Worm (Caenorhabditis elegans) whole organism, late embryonic: ENCODE data around the gene dhs-28.

Source experiments
- C38D4.7 ChIP-seq: fragments of 200-800 bp; sonication (Bioruptor generic); optimal IDR thresholded peaks from 2 replicates; lab custom pipeline; 2018; ENCODE audit warnings: mild to moderate bottlenecking, missing genetic modification characterization, moderate library complexity, missing compliant biosample characterization
- F13H6.1 ChIP-seq: sonication (generic microtip); optimal IDR thresholded peaks from 2 replicates; lab custom pipeline; 2016; ENCODE audit warnings: missing genetic modification characterization, missing compliant biosample characterization
- K09A11.1 ChIP-seq: sonication (generic microtip); optimal IDR thresholded peaks from 2 replicates; lab custom pipeline; 2017; ENCODE audit warnings: antibody characterized with exemption, mild to moderate bottlenecking, missing genetic modification characterization, missing compliant biosample characterization; ENCODE audit not compliant: insufficient read depth
- ahr-1 ChIP-seq: sonication (generic microtip); optimal IDR thresholded peaks from 2 replicates; lab custom pipeline; 2016; ENCODE audit warnings: missing genetic modification characterization, missing compliant biosample characterization
- ama-1 ChIP-seq: fragments of 150-350 bp; optimal IDR thresholded peaks from 2 replicates; lab custom pipeline; 2014
- ceh-18 ChIP-seq: sonication (generic microtip); optimal IDR thresholded peaks from 2 replicates; lab custom pipeline; 2016; ENCODE audit warnings: missing genetic modification characterization, missing compliant biosample characterization
- ceh-19 ChIP-seq: fragments of 200-800 bp; sonication (Bioruptor generic); optimal IDR thresholded peaks from 2 replicates; lab custom pipeline; 2018; ENCODE audit warnings: mild to moderate bottlenecking, missing genetic modification characterization, missing compliant biosample characterization
- ceh-24 ChIP-seq: sonication (generic microtip); optimal IDR thresholded peaks from 2 replicates; lab custom pipeline; 2016; ENCODE audit warnings: mild to moderate bottlenecking, missing genetic modification characterization, missing compliant biosample characterization
- ceh-31 ChIP-seq: sonication (generic microtip); optimal IDR thresholded peaks from 2 replicates; lab custom pipeline; 2016; ENCODE audit warnings: missing genetic modification characterization, missing compliant biosample characterization
- ceh-34 ChIP-seq: sonication (generic microtip); optimal IDR thresholded peaks from 2 replicates; lab custom pipeline; 2016; ENCODE audit warnings: mild to moderate bottlenecking, missing genetic modification characterization, missing compliant biosample characterization
- ceh-6 ChIP-seq: fragments of 200-800 bp; sonication (Bioruptor generic); optimal IDR thresholded peaks from 2 replicates; lab custom pipeline; 2018; ENCODE audit warnings: mild to moderate bottlenecking, missing genetic modification characterization, missing compliant biosample characterization
- ceh-9 ChIP-seq: sonication (generic microtip); optimal IDR thresholded peaks from 2 replicates; lab custom pipeline; 2016; ENCODE audit warnings: mild to moderate bottlenecking, missing genetic modification characterization, inconsistent platforms, missing compliant biosample characterization
- che-1 ChIP-seq: sonication (generic microtip); optimal IDR thresholded peaks from 2 replicates; lab custom pipeline; 2016; ENCODE audit warnings: mild to moderate bottlenecking, missing genetic modification characterization, missing compliant biosample characterization
- dmd-4 ChIP-seq: sonication (generic microtip); optimal IDR thresholded peaks from 2 replicates; lab custom pipeline; 2016; ENCODE audit warnings: borderline replicate concordance, missing genetic modification characterization, missing compliant biosample characterization
- dve-1 ChIP-seq: sonication (generic microtip); optimal IDR thresholded peaks from 2 replicates; lab custom pipeline; 2017; ENCODE audit warnings: antibody characterized with exemption, mild to moderate bottlenecking, missing genetic modification characterization, missing compliant biosample characterization
- elt-2 ChIP-seq: sonication (generic microtip); optimal IDR thresholded peaks from 2 replicates; lab custom pipeline; 2016; ENCODE audit warnings: missing genetic modification reagents, missing genetic modification characterization, missing compliant biosample characterization
- elt-4 ChIP-seq: sonication (generic microtip); optimal IDR thresholded peaks from 2 replicates; lab custom pipeline; 2016; ENCODE audit warnings: missing genetic modification characterization, missing compliant biosample characterization
- ets-4 ChIP-seq: sonication (generic microtip); optimal IDR thresholded peaks from 2 replicates; lab custom pipeline; 2016; ENCODE audit warnings: missing genetic modification characterization, missing compliant biosample characterization
- fax-1 ChIP-seq: sonication (generic microtip); optimal IDR thresholded peaks from 2 replicates; lab custom pipeline; 2016; ENCODE audit warnings: missing genotype, missing genetic modification characterization, missing compliant biosample characterization
- fkh-10 ChIP-seq: fragments of 150-350 bp; optimal IDR thresholded peaks from 2 replicates; lab custom pipeline; 2014; ENCODE audit warnings: missing biosample characterization, missing genetic modification reagents, missing genetic modification characterization
- hlh-15 ChIP-seq: sonication (generic microtip); optimal IDR thresholded peaks from 2 replicates; lab custom pipeline; 2016; ENCODE audit warnings: missing genetic modification characterization, missing compliant biosample characterization
- hlh-30 ChIP-seq: sonication (generic microtip); optimal IDR thresholded peaks from 2 replicates; lab custom pipeline; 2017; ENCODE audit warnings: antibody characterized with exemption, missing genetic modification characterization, missing compliant biosample characterization; ENCODE audit not compliant: insufficient read depth
- hlh-6 ChIP-seq: sonication (generic microtip); optimal IDR thresholded peaks from 2 replicates; lab custom pipeline; 2016; ENCODE audit warnings: missing genotype, missing genetic modification characterization, missing compliant biosample characterization
- hlh-8 ChIP-seq: sonication (generic microtip); optimal IDR thresholded peaks from 2 replicates; lab custom pipeline; 2016; ENCODE audit warnings: missing genotype, missing genetic modification characterization, missing compliant biosample characterization
- lim-6 ChIP-seq: sonication (generic microtip); optimal IDR thresholded peaks from 2 replicates; lab custom pipeline; 2016; ENCODE audit warnings: missing genetic modification characterization, missing compliant biosample characterization
- lin-11 ChIP-seq: fragments of 200-800 bp; sonication (Bioruptor generic); optimal IDR thresholded peaks from 2 replicates; lab custom pipeline; 2018; ENCODE audit warnings: mild to moderate bottlenecking, missing genetic modification characterization, missing compliant biosample characterization
- madf-2 ChIP-seq: sonication (generic microtip); optimal IDR thresholded peaks from 2 replicates; lab custom pipeline; 2017; ENCODE audit warnings: missing genetic modification characterization, missing compliant biosample characterization
- nfya-1 ChIP-seq: sonication (generic microtip); optimal IDR thresholded peaks from 2 replicates; lab custom pipeline; 2017; ENCODE audit warnings: missing genetic modification characterization, mild to moderate bottlenecking, missing compliant biosample characterization, antibody characterized with exemption, moderate library complexity
- nhr-232 ChIP-seq: sonication (generic microtip); optimal IDR thresholded peaks from 2 replicates; lab custom pipeline; 2016; ENCODE audit warnings: missing genetic modification characterization, missing compliant biosample characterization
- npax-4 ChIP-seq: sonication (generic microtip); optimal IDR thresholded peaks from 2 replicates; lab custom pipeline; 2016; ENCODE audit warnings: missing genetic modification characterization, missing compliant biosample characterization
- pat-9 ChIP-seq: fragments of 200-800 bp; sonication (Bioruptor generic); optimal IDR thresholded peaks from 2 replicates; lab custom pipeline; 2018; ENCODE audit warnings: mild to moderate bottlenecking, missing genetic modification characterization, moderate library complexity, missing compliant biosample characterization
- pax-1 ChIP-seq: fragments of 150-350 bp; optimal IDR thresholded peaks from 2 replicates; lab custom pipeline; 2014; ENCODE audit warnings: missing biosample characterization, missing genetic modification characterization
- pha-4 ChIP-seq: fragments of 150-350 bp; optimal IDR thresholded peaks from 2 replicates; lab custom pipeline; 2018; ENCODE audit warnings: missing biosample characterization, missing genetic modification reagents, missing genetic modification characterization
- pqm-1 ChIP-seq: sonication (generic microtip); optimal IDR thresholded peaks from 2 replicates; lab custom pipeline; 2016; ENCODE audit warnings: missing genetic modification characterization, missing compliant biosample characterization
- pros-1 ChIP-seq: fragments of 150-350 bp; optimal IDR thresholded peaks from 2 replicates; lab custom pipeline; 2014; ENCODE audit warnings: missing biosample characterization, missing genetic modification reagents, missing genetic modification characterization
- ref-2 ChIP-seq: sonication (generic microtip); optimal IDR thresholded peaks from 2 replicates; lab custom pipeline; 2016; ENCODE audit warnings: missing genetic modification characterization, missing compliant biosample characterization
- rnt-1 ChIP-seq: sonication (generic microtip); optimal IDR thresholded peaks from 2 replicates; lab custom pipeline; 2016; ENCODE audit warnings: missing genetic modification characterization, missing compliant biosample characterization
- syd-9 ChIP-seq: sonication (generic microtip); optimal IDR thresholded peaks from 2 replicates; lab custom pipeline; 2016; ENCODE audit warnings: mild to moderate bottlenecking, missing genetic modification characterization, moderate library complexity, missing compliant biosample characterization
- tbx-2 ChIP-seq: sonication (generic microtip); optimal IDR thresholded peaks from 2 replicates; lab custom pipeline; 2016; ENCODE audit warnings: missing genetic modification characterization, missing compliant biosample characterization
- ttx-3 ChIP-seq: sonication (generic microtip); optimal IDR thresholded peaks from 2 replicates; lab custom pipeline; 2016; ENCODE audit warnings: missing genetic modification reagents, missing genetic modification characterization, missing compliant biosample characterization
- unc-3 ChIP-seq, 2 experiments: fragments of 200-800 bp in 1 of 2; sonication (Bioruptor generic) in 1 of 2; sonication (generic microtip) in 1 of 2; conservative IDR thresholded peaks in 1 of 2; optimal IDR thresholded peaks in 1 of 2; 2 replicates each; pipeline versions ENCODE4 v1.3.6 to Lab custom; 2016 to 2022; ENCODE audit warnings: missing compliant biosample characterization in 2 of 2, missing genetic modification characterization in 2 of 2, missing genetic modification reagents in 1 of 2
- unc-42 ChIP-seq: sonication (generic microtip); optimal IDR thresholded peaks from 2 replicates; lab custom pipeline; 2016; ENCODE audit warnings: missing genotype, missing genetic modification characterization, missing compliant biosample characterization
- unc-86 ChIP-seq: sonication (generic microtip); optimal IDR thresholded peaks from 2 replicates; lab custom pipeline; 2016; ENCODE audit warnings: missing genetic modification characterization, missing compliant biosample characterization
- zip-5 ChIP-seq: sonication (generic microtip); optimal IDR thresholded peaks from 2 replicates; lab custom pipeline; 2016; ENCODE audit warnings: missing genetic modification characterization, missing compliant biosample characterization
- ztf-16 ChIP-seq: sonication (generic microtip); optimal IDR thresholded peaks from 2 replicates; lab custom pipeline; 2017; ENCODE audit warnings: missing genetic modification characterization, missing compliant biosample characterization

Gene dhs-28

DNA sequence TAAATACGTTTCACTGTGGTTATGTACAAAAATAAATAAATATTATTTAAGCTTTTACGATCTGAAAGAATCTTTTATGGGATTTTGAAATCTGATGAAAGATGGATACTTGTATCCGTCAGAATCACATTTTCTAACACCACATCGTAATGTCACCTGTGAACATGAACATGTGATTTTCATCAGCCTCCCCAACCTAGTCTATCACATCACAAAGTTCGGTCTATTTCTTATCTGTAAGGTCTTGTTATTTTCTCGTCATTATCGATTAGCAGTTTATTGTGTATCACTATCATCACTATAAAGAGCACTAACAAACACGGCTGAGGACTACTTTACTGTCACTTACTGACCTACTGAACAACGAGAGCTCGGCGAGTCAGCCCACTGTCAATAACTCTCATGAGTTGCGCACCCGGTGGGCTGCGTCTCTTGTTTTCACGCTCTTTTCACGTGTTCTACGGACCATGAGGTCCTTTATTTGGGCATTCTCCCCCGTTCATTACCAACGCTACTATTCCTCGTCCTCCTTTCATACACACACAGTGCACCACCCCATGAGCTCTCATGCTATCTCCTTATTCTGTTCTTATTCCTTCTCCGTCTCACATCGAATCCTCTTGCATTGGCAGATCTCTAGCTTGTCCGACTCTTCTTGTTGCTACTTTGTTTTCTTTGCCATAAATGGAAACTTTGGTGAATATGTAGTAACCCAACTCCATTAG lies 10.9 kb upstream of the dhs-28 start (continued):
- no peak for TF ChIP-seq pqm-1 (tag; lab: Kevin White, UChicago)
- no peak for TF ChIP-seq unc-86 (tag; lab: Kevin White, UChicago)
- no peak for TF ChIP-seq dve-1
- TF ChIP-seq ahr-1 (tag; lab: Kevin White, UChicago), result no peak
- no peak for TF ChIP-seq ztf-16
- TF ChIP-seq hlh-30 (tag; lab: Kevin White, UChicago), result peak; percentile 73
- TF ChIP-seq ceh-34 (tag; lab: Kevin White, UChicago), result no peak
- no peak for TF ChIP-seq nhr-232 (tag; lab: Kevin White, UChicago)
- TF ChIP-seq ceh-18 (tag; lab: Kevin White, UChicago), result no peak
- TF ChIP-seq pax-1, result no peak
- TF ChIP-seq elt-4 (tag; lab: Kevin White, UChicago), result no peak
- TF ChIP-seq fax-1, result no peak
- no peak for TF ChIP-seq lim-6 (tag; lab: Kevin White, UChicago)
- TF ChIP-seq F13H6.1 (tag; lab: Kevin White, UChicago), result no peak
- no peak for TF ChIP-seq ama-1 (lab: Kevin White, UChicago)
- TF ChIP-seq nfya-1 (tag; lab: Kevin White, UChicago), result peak; percentile 46
- TF ChIP-seq K09A11.1 (tag; lab: Kevin White, UChicago), result no peak
- no peak for TF ChIP-seq ttx-3 (tag; lab: Kevin White, UChicago)
- no peak for TF ChIP-seq C38D4.7
- no peak for TF ChIP-seq zip-5 (tag; lab: Kevin White, UChicago)
- TF ChIP-seq ceh-31, result peak; percentile 76
- no peak for TF ChIP-seq unc-3 (GFP tag; conservative IDR thresholded peaks at IDR 0.05; lab: Robert Waterston, UW)
- TF ChIP-seq unc-3 (tag; optimal IDR thresholded peaks at IDR 0.05; lab: Kevin White, UChicago), result no peak
- TF ChIP-seq rnt-1 (tag; lab: Kevin White, UChicago), result no peak
- peak; percentile 41 for TF ChIP-seq tbx-2 (tag; lab: Kevin White, UChicago)
- no peak for TF ChIP-seq ceh-24 (tag; lab: Kevin White, UChicago)
- no peak for TF ChIP-seq dmd-4 (tag; lab: Kevin White, UChicago)
- TF ChIP-seq unc-42, result peak; percentile 38
- TF ChIP-seq ceh-6, result no peak
- TF ChIP-seq syd-9, result no peak
- no peak for TF ChIP-seq pat-9 (tag; lab: Kevin White, UChicago)
- peak; percentile 53 for TF ChIP-seq ref-2 (tag; lab: Kevin White, UChicago)
- TF ChIP-seq hlh-8 (tag; lab: Kevin White, UChicago), result no peak
- TF ChIP-seq fkh-10 (GFP tag; lab: Kevin White, UChicago), result no peak
- no peak for TF ChIP-seq pha-4 (tag; lab: Kevin White, UChicago)
- no peak for TF ChIP-seq pros-1
- TF ChIP-seq ceh-19, result no peak
- no peak for TF ChIP-seq ceh-9 (tag; lab: Kevin White, UChicago)
- TF ChIP-seq elt-2 (tag; lab: Kevin White, UChicago), result peak; percentile 58
- TF ChIP-seq npax-4 (tag; lab: Kevin White, UChicago), result no peak
- TF ChIP-seq hlh-15 (tag; lab: Kevin White, UChicago), result no peak
- no peak for TF ChIP-seq madf-2 (tag; lab: Kevin White, UChicago)

DNA sequence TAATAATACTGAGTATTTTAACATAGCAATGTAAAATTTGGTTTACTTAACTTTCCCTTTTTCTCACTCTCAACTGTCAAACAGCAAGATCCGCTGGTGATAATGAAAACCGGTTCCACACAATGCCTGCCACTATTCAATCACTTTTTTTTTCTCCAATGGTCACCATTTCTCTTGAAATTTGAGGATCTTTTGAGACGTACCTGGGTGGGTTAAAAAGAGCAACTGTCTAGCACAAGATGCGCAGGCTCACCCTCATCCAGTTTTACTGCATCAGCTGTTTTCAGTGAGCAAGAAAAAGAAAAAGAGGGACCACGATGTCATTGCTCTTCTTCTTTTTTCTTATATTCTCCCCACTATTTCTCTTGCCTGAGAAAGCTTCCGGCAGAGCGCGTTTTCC lies 10.0 kb upstream of the dhs-28 start:
- no peak for TF ChIP-seq nhr-232 (tag; lab: Kevin White, UChicago)
- no peak for TF ChIP-seq che-1 (tag; lab: Kevin White, UChicago)
- TF ChIP-seq madf-2 (tag; lab: Kevin White, UChicago), result no peak
- no peak for TF ChIP-seq dve-1
- no peak for TF ChIP-seq pha-4 (tag; lab: Kevin White, UChicago)
- TF ChIP-seq npax-4 (tag; lab: Kevin White, UChicago), result no peak
- TF ChIP-seq ets-4 (tag; lab: Kevin White, UChicago), result no peak
- TF ChIP-seq tbx-2 (tag; lab: Kevin White, UChicago), result no peak
- TF ChIP-seq hlh-6 (tag; lab: Kevin White, UChicago), result no peak
- no peak for TF ChIP-seq rnt-1 (tag; lab: Kevin White, UChicago)
- no peak for TF ChIP-seq ceh-31
- TF ChIP-seq ceh-34 (tag; lab: Kevin White, UChicago), result no peak
- no peak for TF ChIP-seq lin-11 (tag; lab: Kevin White, UChicago)
- TF ChIP-seq pros-1, result no peak
